Fruit fly (Drosophila melanogaster) whole organism, embryonic: Measurements from ENCODE around the gene Ubc4.

Source experiments
- Aef1 ChIP-seq: fragments of 200-800 bp; sonication (Bioruptor generic); IDR thresholded peaks from 3 replicates; pipeline ENCODE4 v1.3.6; 2022; ENCODE audit warnings: missing biosample characterization, missing genetic modification characterization
- Atf3 ChIP-seq: fragments of 200-800 bp; sonication (Bioruptor generic); optimal IDR thresholded peaks from 3 replicates; lab custom pipeline; 2016; ENCODE audit warnings: missing biosample characterization, missing genetic modification characterization
- Bgb ChIP-seq: fragments of 200-800 bp; sonication (Bioruptor generic); IDR thresholded peaks from 2 replicates; pipeline ENCODE4 v1.3.6; 2022; ENCODE audit warnings: missing biosample characterization, missing genetic modification characterization; ENCODE audit not compliant: partially characterized antibody
- C15 ChIP-seq: fragments of 200-800 bp; sonication (Bioruptor generic); IDR thresholded peaks from 3 replicates; pipeline ENCODE4 v1.3.6; 2022; ENCODE audit warnings: missing biosample characterization, missing genetic modification characterization
- CG10267 ChIP-seq: fragments of 200-800 bp; sonication (Bioruptor generic); optimal IDR thresholded peaks from 2 replicates; lab custom pipeline; 2018; ENCODE audit warnings: missing biosample characterization, mild to moderate bottlenecking, missing genetic modification characterization, moderate library complexity
- CG10565 ChIP-seq: fragments of 200-800 bp; sonication (Bioruptor generic); optimal IDR thresholded peaks from 3 replicates; lab custom pipeline; 2016; ENCODE audit warnings: missing biosample characterization, mild to moderate bottlenecking, missing genetic modification characterization
- CG10654 ChIP-seq: fragments of 200-800 bp; sonication (Bioruptor generic); optimal IDR thresholded peaks from 2 replicates; lab custom pipeline; 2016; ENCODE audit warnings: missing biosample characterization, missing genetic modification characterization
- CG11398 ChIP-seq: fragments of 200-800 bp; sonication (Bioruptor generic); optimal IDR thresholded peaks from 2 replicates; lab custom pipeline; 2016; ENCODE audit warnings: missing biosample characterization, missing genetic modification characterization
- CG12155 ChIP-seq: fragments of 200-800 bp; sonication (Bioruptor generic); optimal IDR thresholded peaks from 3 replicates; lab custom pipeline; 2016; ENCODE audit warnings: missing biosample characterization, missing genetic modification characterization
- CG13624 ChIP-seq: fragments of 200-800 bp; sonication (Bioruptor generic); optimal IDR thresholded peaks from 2 replicates; lab custom pipeline; 2016; ENCODE audit warnings: missing biosample characterization, missing genetic modification characterization
- CG16813 ChIP-seq: fragments of 200-800 bp; sonication (Bioruptor generic); IDR thresholded peaks from 3 replicates; pipeline ENCODE4 v1.3.6; 2022; ENCODE audit warnings: missing biosample characterization, missing genetic modification characterization; ENCODE audit not compliant: partially characterized antibody
- CG17385 ChIP-seq: fragments of 200-800 bp; sonication (Bioruptor generic); optimal IDR thresholded peaks from 3 replicates; lab custom pipeline; 2018; ENCODE audit warnings: missing biosample characterization, mild to moderate bottlenecking, missing genetic modification characterization
- CG2116 ChIP-seq: fragments of 200-800 bp; sonication (Bioruptor generic); optimal IDR thresholded peaks from 3 replicates; lab custom pipeline; 2018; ENCODE audit warnings: missing biosample characterization, mild to moderate bottlenecking, missing genetic modification characterization
- CG2678 ChIP-seq: fragments of 200-800 bp; sonication (Bioruptor generic); optimal IDR thresholded peaks from 3 replicates; lab custom pipeline; 2019; ENCODE audit warnings: missing biosample characterization, mild to moderate bottlenecking, missing genetic modification characterization, moderate library complexity
- CG30431 ChIP-seq: fragments of 200-800 bp; sonication (Bioruptor generic); optimal IDR thresholded peaks from 2 replicates; lab custom pipeline; 2017; ENCODE audit warnings: missing biosample characterization, missing genetic modification characterization
- CG8924 ChIP-seq: fragments of 200-800 bp; optimal IDR thresholded peaks from 3 replicates; lab custom pipeline; 2019; ENCODE audit warnings: missing biosample characterization, mild to moderate bottlenecking, missing genetic modification characterization, moderate library complexity
- CG8944 ChIP-seq: fragments of 200-800 bp; sonication (Bioruptor generic); optimal IDR thresholded peaks from 3 replicates; lab custom pipeline; 2016; ENCODE audit warnings: missing biosample characterization, missing genetic modification characterization
- CHES-1-like ChIP-seq: fragments of 200-800 bp; sonication (Bioruptor generic); optimal IDR thresholded peaks from 2 replicates; lab custom pipeline; 2016; ENCODE audit warnings: missing biosample characterization, missing genetic modification characterization
- CrebB ChIP-seq: fragments of 200-800 bp; sonication (Bioruptor generic); optimal IDR thresholded peaks from 3 replicates; lab custom pipeline; 2018; ENCODE audit warnings: missing biosample characterization, mild to moderate bottlenecking, missing genetic modification characterization
- D ChIP-seq, 2 experiments: fragments of 200-800 bp in 1 of 2; fragments of >200 bp in 1 of 2; sonication (Bioruptor generic) in 1 of 2; optimal IDR thresholded peaks; 2 replicates in 1 of 2; 3 replicates in 1 of 2; lab custom pipeline; 2017; ENCODE audit warnings: mild to moderate bottlenecking in 1 of 2, missing biosample characterization in 1 of 2, missing genetic modification characterization in 1 of 2, missing genetic modification reagents in 1 of 2
- Dfd ChIP-seq, 2 experiments: fragments of >200 bp; optimal IDR thresholded peaks; 2 replicates each; lab custom pipeline; 2017; ENCODE audit warnings: missing biosample characterization in 2 of 2, missing genetic modification characterization in 2 of 2
- Dip3 ChIP-seq: fragments of 200-800 bp; sonication (Bioruptor generic); optimal IDR thresholded peaks from 3 replicates; lab custom pipeline; 2016; ENCODE audit warnings: missing biosample characterization, missing genetic modification characterization
- Dref ChIP-seq: fragments of 200-800 bp; sonication (Bioruptor generic); IDR thresholded peaks from 2 replicates; pipeline ENCODE4 v1.3.6; 2022; ENCODE audit warnings: missing biosample characterization, missing genetic modification characterization
- E2f2 ChIP-seq: fragments of 200-800 bp; sonication (Bioruptor generic); IDR thresholded peaks from 2 replicates; pipeline ENCODE4 v1.3.6; 2022; ENCODE audit warnings: missing biosample characterization, missing genetic modification characterization
- ERR ChIP-seq: fragments of 200-800 bp; sonication (Bioruptor generic); optimal IDR thresholded peaks from 2 replicates; lab custom pipeline; 2016; ENCODE audit warnings: missing biosample characterization, missing genetic modification characterization
- Elba2 ChIP-seq: fragments of 200-800 bp; sonication (Bioruptor generic); optimal IDR thresholded peaks from 3 replicates; lab custom pipeline; 2016; ENCODE audit warnings: missing biosample characterization, missing genetic modification characterization
- Fer3 ChIP-seq: fragments of 200-800 bp; sonication (Bioruptor generic); optimal IDR thresholded peaks from 2 replicates; lab custom pipeline; 2018; ENCODE audit warnings: missing biosample characterization, mild to moderate bottlenecking, missing genetic modification characterization, moderate library complexity
- Hmr ChIP-seq: fragments of 200-800 bp; sonication (Bioruptor generic); optimal IDR thresholded peaks from 3 replicates; lab custom pipeline; 2017; ENCODE audit warnings: mild to moderate bottlenecking, missing biosample characterization, missing genetic modification reagents, missing genetic modification characterization
- Hr78 ChIP-seq, 2 experiments: fragments of 200-800 bp in 1 of 2; fragments of >200 bp in 1 of 2; sonication (Bioruptor generic) in 1 of 2; optimal IDR thresholded peaks; 2 replicates each; lab custom pipeline; 2017 to 2019; ENCODE audit warnings: missing biosample characterization in 2 of 2, missing genetic modification characterization in 2 of 2, mild to moderate bottlenecking in 1 of 2, moderate library complexity in 1 of 2
- Rfx ChIP-seq: fragments of 200-800 bp; sonication (Bioruptor generic); IDR thresholded peaks from 2 replicates; pipeline ENCODE4 v1.3.6; 2022; ENCODE audit warnings: missing biosample characterization, missing genetic modification characterization
- Sox102F ChIP-seq: fragments of 200-800 bp; sonication (Bioruptor generic); optimal IDR thresholded peaks from 2 replicates; lab custom pipeline; 2018; ENCODE audit warnings: missing biosample characterization, mild to moderate bottlenecking, missing genetic modification characterization, moderate library complexity
- YL-1 ChIP-seq: fragments of 200-800 bp; sonication (Bioruptor generic); optimal IDR thresholded peaks from 3 replicates; lab custom pipeline; 2017; ENCODE audit warnings: missing biosample characterization, mild to moderate bottlenecking, missing genetic modification characterization
- az2 ChIP-seq: fragments of 200-800 bp; sonication (Bioruptor generic); optimal IDR thresholded peaks from 3 replicates; lab custom pipeline; 2016; ENCODE audit warnings: missing biosample characterization, missing genetic modification characterization
- bcd ChIP-seq: fragments of 200-800 bp; sonication (Bioruptor generic); optimal IDR thresholded peaks from 2 replicates; lab custom pipeline; 2017; ENCODE audit warnings: missing biosample characterization, mild to moderate bottlenecking, missing genetic modification characterization
- chn ChIP-seq: fragments of 200-800 bp; sonication (Bioruptor generic); optimal IDR thresholded peaks from 2 replicates; lab custom pipeline; 2016; ENCODE audit warnings: missing biosample characterization, missing genetic modification characterization
- ci ChIP-seq: fragments of 200-800 bp; sonication (Bioruptor generic); IDR thresholded peaks from 3 replicates; pipeline ENCODE4 v1.3.6; 2022; ENCODE audit warnings: missing biosample characterization, missing genetic modification characterization
- da ChIP-seq: fragments of 200-800 bp; sonication (Bioruptor generic); optimal IDR thresholded peaks from 2 replicates; lab custom pipeline; 2016; ENCODE audit warnings: missing biosample characterization, missing genetic modification characterization
- gem ChIP-seq: fragments of 200-800 bp; sonication (Bioruptor generic); optimal IDR thresholded peaks from 2 replicates; lab custom pipeline; 2019; ENCODE audit warnings: missing biosample characterization, mild to moderate bottlenecking, missing genetic modification characterization, moderate library complexity
- lola ChIP-seq, 3 experiments: fragments of >200 bp in 2 of 3; fragments of 200-800 bp in 1 of 3; sonication (Bioruptor generic) in 1 of 3; optimal IDR thresholded peaks; 2 replicates each; lab custom pipeline; 2017 to 2019; ENCODE audit warnings: missing biosample characterization in 3 of 3, missing genetic modification characterization in 3 of 3, mild to moderate bottlenecking in 1 of 3, moderate library complexity in 1 of 3
- peb ChIP-seq: fragments of 200-800 bp; sonication (Bioruptor generic); IDR thresholded peaks from 2 replicates; pipeline ENCODE4 v1.3.6; 2022; ENCODE audit warnings: missing biosample characterization, missing genetic modification characterization
- phol ChIP-seq: fragments of 200-800 bp; sonication (Bioruptor generic); optimal IDR thresholded peaks from 3 replicates; lab custom pipeline; 2018; ENCODE audit warnings: missing biosample characterization, mild to moderate bottlenecking, missing genetic modification characterization, moderate library complexity
- psq ChIP-seq: fragments of 200-800 bp; sonication (Bioruptor generic); optimal IDR thresholded peaks from 2 replicates; lab custom pipeline; 2017; ENCODE audit warnings: missing biosample characterization, missing genetic modification characterization
- shn ChIP-seq: fragments of 200-800 bp; sonication (Bioruptor generic); optimal IDR thresholded peaks from 3 replicates; lab custom pipeline; 2016; ENCODE audit warnings: missing biosample characterization, missing genetic modification characterization
- so ChIP-seq: fragments of 200-800 bp; sonication (Bioruptor generic); IDR thresholded peaks from 3 replicates; pipeline ENCODE4 v1.3.6; 2022; ENCODE audit warnings: missing biosample characterization, missing genetic modification characterization
- tap ChIP-seq: fragments of 200-800 bp; optimal IDR thresholded peaks from 3 replicates; lab custom pipeline; 2019; ENCODE audit warnings: missing biosample characterization, mild to moderate bottlenecking, missing genetic modification characterization, moderate library complexity
- tgo ChIP-seq: fragments of 200-800 bp; sonication (Bioruptor generic); IDR thresholded peaks from 3 replicates; pipeline ENCODE4 v1.3.6; 2022; ENCODE audit warnings: missing biosample characterization, missing genetic modification characterization
- tio ChIP-seq: fragments of 200-800 bp; sonication (Bioruptor generic); optimal IDR thresholded peaks from 2 replicates; lab custom pipeline; 2017; ENCODE audit warnings: missing biosample characterization, missing genetic modification characterization, inconsistent platforms
- trem ChIP-seq: fragments of 200-800 bp; optimal IDR thresholded peaks from 3 replicates; lab custom pipeline; 2019; ENCODE audit warnings: missing biosample characterization, mild to moderate bottlenecking, missing genetic modification characterization, moderate library complexity
- unpg ChIP-seq: fragments of 200-800 bp; sonication (Bioruptor generic); optimal IDR thresholded peaks from 3 replicates; lab custom pipeline; 2018; ENCODE audit warnings: missing biosample characterization, mild to moderate bottlenecking, missing genetic modification characterization, moderate library complexity
- yki ChIP-seq: fragments of >200 bp; optimal IDR thresholded peaks from 3 replicates; lab custom pipeline; 2018

Ubc4 gene

dm6 chr3L:9744060-9744549, 46.0 kb downstream of the Ubc4 start (continued):
- TF ChIP-seq Fer3 (tag; lab: Kevin White, UChicago) (peak; percentile 83), ERR (GFP tag; lab: Kevin White, UChicago) (no peak), bcd (GFP tag; lab: Kevin White, UChicago) (peak; percentile 86), CG30431 (GFP tag; lab: Kevin White, UChicago) (no peak), ci (peak; percentile 74), tio (peak; percentile 79), Dfd (GFP tag; optimal IDR thresholded peaks at IDR 0.05; lab: Kevin White, UChicago) (no peak), CG8924 (tag; lab: Kevin White, UChicago) (peak; percentile 93), chn (GFP tag; lab: Kevin White, UChicago) (peak; percentile 75), tgo (GFP tag; lab: Robert Waterston, UW) (peak; percentile 87), Bgb (GFP tag; lab: Robert Waterston, UW) (no peak), peb (peak; percentile 83), CG10565 (GFP tag; lab: Kevin White, UChicago) (peak; percentile 71), D (optimal IDR thresholded peaks at IDR 0.05; lab: Kevin White, UChicago) (no peak), D (GFP tag; optimal IDR thresholded peaks at IDR 0.05; lab: Kevin White, UChicago) (peak; percentile 95), Sox102F (GFP tag; lab: Kevin White, UChicago) (peak; percentile 76), lola (GFP tag; optimal IDR thresholded peaks at IDR 0.05; lab: Kevin White, UChicago) (peak in 1 of 3 experiments; percentile 83), E2f2 (GFP tag; lab: Robert Waterston, UW) (peak; percentile 68), CG11398 (GFP tag; lab: Kevin White, UChicago) (no peak), Hr78 (GFP tag; optimal IDR thresholded peaks at IDR 0.05; lab: Kevin White, UChicago) (peak in 1 of 2 experiments; percentile 79), yki (lab: Kevin White, UChicago) (no peak), CG10267 (peak; percentile 88), CG2116 (peak; percentile 27), CG8944 (GFP tag; lab: Kevin White, UChicago) (peak; percentile 33), CG2678 (peak; percentile 87), C15 (GFP tag; lab: Robert Waterston, UW) (peak; percentile 68; the same call in 1 of the 3 replicates), CrebB (tag; lab: Kevin White, UChicago) (peak; percentile 34), Dip3 (GFP tag; lab: Kevin White, UChicago) (peak; percentile 37), Elba2 (GFP tag; lab: Kevin White, UChicago) (no peak), YL-1 (GFP tag; lab: Kevin White, UChicago) (peak; percentile 12), CG12155 (GFP tag; lab: Kevin White, UChicago) (peak; percentile 48), CG17385 (GFP tag; lab: Kevin White, UChicago) (peak; percentile 74), CG13624 (peak; percentile 72), trem (tag; lab: Kevin White, UChicago) (peak; percentile 70), psq (GFP tag; lab: Kevin White, UChicago) (no peak), Aef1 (peak; percentile 81), Rfx (GFP tag; lab: Robert Waterston, UW) (peak; percentile 85), az2 (GFP tag; lab: Kevin White, UChicago) (peak; percentile 80), Dref (GFP tag; lab: Robert Waterston, UW) (no peak), tap (tag; lab: Kevin White, UChicago) (peak; percentile 91), phol (tag; lab: Kevin White, UChicago) (peak; percentile 94), Atf3 (GFP tag; lab: Kevin White, UChicago) (peak; percentile 10), da (GFP tag; lab: Kevin White, UChicago) (no peak), CG10654 (GFP tag; lab: Kevin White, UChicago) (peak; percentile 90), gem (peak; percentile 94), CG16813 (GFP tag; lab: Robert Waterston, UW) (no peak), so (GFP tag; lab: Robert Waterston, UW) (peak; percentile 79; the same call in 1 of the 3 replicates), CHES-1-like (peak; percentile 27), shn (GFP tag; lab: Kevin White, UChicago) (peak; percentile 38), unpg (GFP tag; lab: Kevin White, UChicago) (peak; percentile 88), Hmr (GFP tag; lab: Kevin White, UChicago) (peak; percentile 80)
